Worm (Caenorhabditis elegans): Measurements from ENCODE around the gene scl-20.
"Not testable (repeated sequence)": the region's sequence is repeated elsewhere in the genome, so short reads cannot be mapped to it uniquely, and the experiment has no call there.

DNA sequence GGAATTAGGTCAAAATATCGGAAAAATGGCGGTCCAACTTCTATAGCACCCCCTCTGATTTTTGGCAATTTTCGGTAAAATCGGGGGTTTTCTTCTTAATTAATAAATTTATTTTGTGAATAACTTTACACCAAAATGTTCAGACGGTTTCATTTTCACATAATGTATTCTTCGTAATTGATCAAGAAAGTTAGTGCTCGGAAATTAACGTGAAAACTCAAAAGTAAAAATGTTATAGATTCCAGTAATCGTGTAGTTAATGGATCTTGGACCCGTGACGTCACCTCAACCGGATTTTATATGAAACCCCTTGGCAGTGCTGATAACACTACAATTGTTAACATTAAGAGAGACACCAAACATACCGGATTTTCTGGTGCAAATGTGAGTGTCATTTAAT is 27.8 kb upstream of the scl-20 start, which contains the start of gene F11D11.22:
- not testable (repeated sequence) for TF ChIP-seq med-1 (GFP tag; optimal IDR thresholded peaks at IDR 0.05; ENCODE audit: insufficient read depth); tab-1 (GFP tag; IDR thresholded peaks at IDR 0.05); ref-1 (GFP tag; conservative IDR thresholded peaks at IDR 0.05); ztf-29 (GFP tag; IDR thresholded peaks at IDR 0.05); cog-1 (tag; optimal IDR thresholded peaks at IDR 0.05); ztf-23 (GFP tag; IDR thresholded peaks at IDR 0.05); flt-1 (GFP tag; IDR thresholded peaks at IDR 0.05)

All from whole organism, midembryonic.